Fruit fly (Drosophila melanogaster) whole organism, wandering third instar larva: ENCODE data around the gene CAH3.
A peak's percentile ranks its signal among the peaks of the same experiment; 100 is the strongest.

Experiments
- OdsH ChIP-seq: fragments of 200-800 bp; sonication (Bioruptor generic); optimal IDR thresholded peaks from 2 replicates; lab custom pipeline; 2016; ENCODE audit warnings: missing biosample characterization, mild to moderate bottlenecking, missing genetic modification characterization
- Vsx2 ChIP-seq: fragments of 200-300, 225-300 bp; sonication (Bioruptor generic); optimal IDR thresholded peaks from 2 replicates; lab custom pipeline; 2018; ENCODE audit warnings: missing biosample characterization, missing genetic modification characterization; ENCODE audit not compliant: partially characterized antibody
- fru ChIP-seq: fragments of 200-800 bp; sonication (Bioruptor generic); optimal IDR thresholded peaks from 3 replicates; lab custom pipeline; 2016; ENCODE audit warnings: missing biosample characterization, mild to moderate bottlenecking, missing genetic modification characterization
- h ChIP-seq: fragments of 200-800 bp; sonication (Bioruptor generic); optimal IDR thresholded peaks from 3 replicates; lab custom pipeline; 2016; ENCODE audit warnings: missing biosample characterization, mild to moderate bottlenecking, missing genetic modification characterization
- pan ChIP-seq: fragments of >200 bp; optimal IDR thresholded peaks from 2 replicates; lab custom pipeline; 2017
- psq ChIP-seq: fragments of 200-800 bp; sonication (Bioruptor generic); optimal IDR thresholded peaks from 3 replicates; lab custom pipeline; 2017; ENCODE audit warnings: missing biosample characterization, mild to moderate bottlenecking, missing genetic modification characterization, moderate library complexity
- usp ChIP-seq: fragments of >200 bp; optimal IDR thresholded peaks from 2 replicates; lab custom pipeline; 2017; ENCODE audit warnings: missing biosample characterization, missing genetic modification characterization

- peak; percentile 26 for TF ChIP-seq fru (GFP tag; lab: Kevin White, UChicago)
- TF ChIP-seq psq: no peak
- no peak for TF ChIP-seq usp
- TF ChIP-seq OdsH (GFP tag; lab: Kevin White, UChicago): no peak
- no peak for TF ChIP-seq pan (lab: Kevin White, UChicago)
- TF ChIP-seq Vsx2: no peak
- TF ChIP-seq h (GFP tag; lab: Kevin White, UChicago): peak; percentile 35
These were observed 11.6 kb upstream of the CAH3 start for dm6 chrX:8669434-8669833.
